Worm (Caenorhabditis elegans) whole organism, midembryonic: Measurements from ENCODE around the gene str-143.

Experiments used
- flt-1 ChIP-seq: fragments of 200-800 bp; sonication (Bioruptor generic); IDR thresholded peaks from 2 replicates; pipeline ENCODE4 v1.3.6; 2022; ENCODE audit warnings: missing genetic modification characterization, missing compliant biosample characterization
- ztf-23 ChIP-seq: fragments of 200-800 bp; sonication (Bioruptor generic); IDR thresholded peaks from 2 replicates; pipeline ENCODE4 v1.3.6; 2022; ENCODE audit warnings: missing genetic modification reagents, missing genetic modification characterization, missing compliant biosample characterization
- ztf-29 ChIP-seq: fragments of 200-800 bp; sonication (Bioruptor generic); IDR thresholded peaks from 2 replicates; pipeline ENCODE4 v1.3.6; 2022; ENCODE audit warnings: missing genetic modification reagents, missing genetic modification characterization, missing compliant biosample characterization

- no peak for TF ChIP-seq ztf-23 (GFP tag; lab: Robert Waterston, UW)
- TF ChIP-seq flt-1, result no peak
- no peak for TF ChIP-seq ztf-29
These were observed 28.7 kb upstream of the str-143 start, which contains the start of gene str-145 for ce11 chrV:8098239-8098638.
